Fruit fly (Drosophila melanogaster) whole organism, prepupa: ENCODE data around the gene CG15546.

ENCODE experiments used
- Blimp-1 ChIP-seq: fragments of 200-800 bp; sonication (Bioruptor generic); optimal IDR thresholded peaks from 3 replicates; lab custom pipeline; 2017; ENCODE audit warnings: missing biosample characterization, missing genetic modification characterization, mild to moderate bottlenecking, moderate library complexity, missing genetic modification reagents
- CG10631 ChIP-seq: fragments of 200-800 bp; sonication (Bioruptor generic); optimal IDR thresholded peaks from 2 replicates; lab custom pipeline; 2016; ENCODE audit warnings: missing biosample characterization, missing genetic modification characterization
- CG11902 ChIP-seq: fragments of 200-800 bp; sonication (Bioruptor generic); optimal IDR thresholded peaks from 3 replicates; lab custom pipeline; 2016; ENCODE audit warnings: missing biosample characterization, missing genetic modification characterization
- CG15336 ChIP-seq: fragments of 200-800 bp; sonication (Bioruptor generic); IDR thresholded peaks from 2 replicates; pipeline ENCODE4 v1.3.6; 2022; ENCODE audit warnings: missing biosample characterization, missing genetic modification characterization
- CG1621 ChIP-seq: fragments of 200-800 bp; sonication (Bioruptor generic); optimal IDR thresholded peaks from 3 replicates; lab custom pipeline; 2018; ENCODE audit warnings: missing biosample characterization, mild to moderate bottlenecking, missing genetic modification characterization
- CG16779 ChIP-seq: fragments of 200-800 bp; sonication (Bioruptor generic); optimal IDR thresholded peaks from 3 replicates; lab custom pipeline; 2017; ENCODE audit warnings: missing biosample characterization, mild to moderate bottlenecking, missing genetic modification characterization
- CG3032 ChIP-seq: fragments of 200-800 bp; optimal IDR thresholded peaks from 2 replicates; lab custom pipeline; 2019; ENCODE audit warnings: missing biosample characterization, mild to moderate bottlenecking, missing genetic modification characterization, moderate library complexity
- CG4318 ChIP-seq: fragments of 200-800 bp; sonication (Bioruptor generic); optimal IDR thresholded peaks from 3 replicates; lab custom pipeline; 2017; ENCODE audit warnings: missing biosample characterization, mild to moderate bottlenecking, missing genetic modification characterization
- CG6163 ChIP-seq: fragments of 200-800 bp; sonication (Bioruptor generic); IDR thresholded peaks from 3 replicates; pipeline ENCODE4 v1.3.6; 2022; ENCODE audit warnings: missing biosample characterization, missing genetic modification characterization
- CG6792 ChIP-seq: fragments of 200-800 bp; sonication (Bioruptor generic); optimal IDR thresholded peaks from 3 replicates; lab custom pipeline; 2016; ENCODE audit warnings: missing biosample characterization, missing genetic modification characterization
- CG6808 ChIP-seq: fragments of 200-800 bp; sonication (Bioruptor generic); optimal IDR thresholded peaks from 3 replicates; lab custom pipeline; 2017; ENCODE audit warnings: missing biosample characterization, missing genetic modification characterization, mild to moderate bottlenecking, moderate library complexity, missing genetic modification reagents
- CG6854 ChIP-seq: fragments of 200-800 bp; sonication (Bioruptor generic); optimal IDR thresholded peaks from 2 replicates; lab custom pipeline; 2017; ENCODE audit warnings: missing biosample characterization, mild to moderate bottlenecking, missing genetic modification characterization
- CG8119 ChIP-seq: fragments of 200-800 bp; sonication (Bioruptor generic); IDR thresholded peaks from 3 replicates; pipeline ENCODE4 v1.3.6; 2022; ENCODE audit warnings: missing biosample characterization, missing genetic modification characterization
- CG8319 ChIP-seq: fragments of 200-800 bp; sonication (Bioruptor generic); optimal IDR thresholded peaks from 3 replicates; lab custom pipeline; 2016; ENCODE audit warnings: missing biosample characterization, missing genetic modification characterization
- CG8632 ChIP-seq: fragments of 200-800 bp; sonication (Bioruptor generic); optimal IDR thresholded peaks from 3 replicates; lab custom pipeline; 2016; ENCODE audit warnings: missing biosample characterization, missing genetic modification characterization
- CG9139 ChIP-seq: fragments of 200-800 bp; sonication (Bioruptor generic); optimal IDR thresholded peaks from 3 replicates; lab custom pipeline; 2017; ENCODE audit warnings: missing biosample characterization, mild to moderate bottlenecking, missing genetic modification characterization
- Eip75B ChIP-seq: fragments of 200-800 bp; sonication (Bioruptor generic); optimal IDR thresholded peaks from 3 replicates; lab custom pipeline; 2016; ENCODE audit warnings: missing biosample characterization, missing genetic modification characterization
- Ets96B ChIP-seq: fragments of 200-800 bp; optimal IDR thresholded peaks from 2 replicates; lab custom pipeline; 2019; ENCODE audit warnings: missing biosample characterization, mild to moderate bottlenecking, missing genetic modification characterization, moderate library complexity
- Hr38 ChIP-seq: sonication (Bioruptor generic); optimal IDR thresholded peaks from 2 replicates; lab custom pipeline; 2016; ENCODE audit warnings: missing biosample characterization, missing genetic modification characterization
- Hr4 ChIP-seq: fragments of 200-800 bp; sonication (Bioruptor generic); optimal IDR thresholded peaks from 3 replicates; lab custom pipeline; 2016; ENCODE audit warnings: missing biosample characterization, missing genetic modification characterization
- Lpt ChIP-seq: fragments of 200-800 bp; sonication (Bioruptor generic); optimal IDR thresholded peaks from 3 replicates; lab custom pipeline; 2016; ENCODE audit warnings: missing biosample characterization, missing genetic modification characterization
- Met ChIP-seq: fragments of 200-800 bp; sonication (Bioruptor generic); optimal IDR thresholded peaks from 3 replicates; lab custom pipeline; 2016; ENCODE audit warnings: missing biosample characterization, missing genetic modification characterization
- Smox ChIP-seq: fragments of 200-800 bp; sonication (Bioruptor generic); optimal IDR thresholded peaks from 3 replicates; lab custom pipeline; 2016; ENCODE audit warnings: missing biosample characterization, missing genetic modification characterization
- Sox102F ChIP-seq: fragments of 200-800 bp; sonication (Bioruptor generic); optimal IDR thresholded peaks from 2 replicates; lab custom pipeline; 2016; ENCODE audit warnings: missing biosample characterization, mild to moderate bottlenecking, missing genetic modification characterization
- Sox14 ChIP-seq: fragments of 200-800 bp; sonication (Bioruptor generic); optimal IDR thresholded peaks from 3 replicates; lab custom pipeline; 2016; ENCODE audit warnings: missing biosample characterization, missing genetic modification characterization
- achi ChIP-seq: fragments of 200-800 bp; sonication (Bioruptor generic); optimal IDR thresholded peaks from 3 replicates; lab custom pipeline; 2016; ENCODE audit warnings: missing biosample characterization, missing genetic modification characterization
- acj6 ChIP-seq: fragments of 200-800 bp; sonication (Bioruptor generic); optimal IDR thresholded peaks from 3 replicates; lab custom pipeline; 2016; ENCODE audit warnings: missing biosample characterization, missing genetic modification characterization
- cyc ChIP-seq: fragments of 200-800 bp; sonication (Bioruptor generic); optimal IDR thresholded peaks from 3 replicates; lab custom pipeline; 2016; ENCODE audit warnings: missing biosample characterization, missing genetic modification characterization
- dsx ChIP-seq: fragments of 200-800 bp; optimal IDR thresholded peaks from 3 replicates; lab custom pipeline; 2019; ENCODE audit warnings: missing biosample characterization, mild to moderate bottlenecking, missing genetic modification characterization, moderate library complexity; ENCODE audit not compliant: poor library complexity, severe bottlenecking
- eg ChIP-seq: fragments of 200-800 bp; sonication (Bioruptor generic); IDR thresholded peaks from 3 replicates; pipeline ENCODE4 v1.3.6; 2022; ENCODE audit warnings: missing biosample characterization, missing genetic modification characterization
- esn ChIP-seq: fragments of 200-800 bp; sonication (Bioruptor generic); optimal IDR thresholded peaks from 2 replicates; lab custom pipeline; 2016; ENCODE audit warnings: missing biosample characterization, mild to moderate bottlenecking, missing genetic modification characterization, moderate library complexity
- fd59A ChIP-seq: fragments of 200-800 bp; sonication (Bioruptor generic); optimal IDR thresholded peaks from 2 replicates; lab custom pipeline; 2017; ENCODE audit warnings: missing biosample characterization, mild to moderate bottlenecking, missing genetic modification characterization, missing genetic modification reagents
- fkh ChIP-seq: fragments of 200-800 bp; sonication (Bioruptor generic); optimal IDR thresholded peaks from 3 replicates; lab custom pipeline; 2017; ENCODE audit warnings: missing biosample characterization, mild to moderate bottlenecking, missing genetic modification characterization, moderate library complexity
- lz ChIP-seq: fragments of 200-800 bp; sonication (Bioruptor generic); optimal IDR thresholded peaks from 3 replicates; lab custom pipeline; 2016; ENCODE audit warnings: missing biosample characterization, missing genetic modification characterization
- salr ChIP-seq, 2 experiments: fragments of 200-800 bp; sonication (Bioruptor generic); optimal IDR thresholded peaks; 3 replicates each; lab custom pipeline; 2016 to 2018; ENCODE audit warnings: missing biosample characterization in 2 of 2, missing genetic modification characterization in 2 of 2, mild to moderate bottlenecking in 1 of 2
- ss ChIP-seq, 2 experiments: fragments of 200-800 bp; sonication (Bioruptor generic); optimal IDR thresholded peaks; 2 replicates in 1 of 2; 3 replicates in 1 of 2; lab custom pipeline; 2017 to 2018; ENCODE audit warnings: mild to moderate bottlenecking in 2 of 2, missing biosample characterization in 2 of 2, missing genetic modification characterization in 2 of 2, moderate library complexity in 1 of 2
- svp ChIP-seq: fragments of 200-800 bp; sonication (Bioruptor generic); peaks from one replicate; lab custom pipeline; 2016; ENCODE audit warnings: missing biosample characterization, missing genetic modification characterization
- topi ChIP-seq: fragments of 200-800 bp; sonication (Bioruptor generic); optimal IDR thresholded peaks from 3 replicates; lab custom pipeline; 2016; ENCODE audit warnings: missing biosample characterization, missing genetic modification characterization
- vri ChIP-seq: fragments of 200-800 bp; sonication (Bioruptor generic); optimal IDR thresholded peaks from 3 replicates; lab custom pipeline; 2016; ENCODE audit warnings: missing biosample characterization, mild to moderate bottlenecking, missing genetic modification characterization

Gene CG15546

DNA sequence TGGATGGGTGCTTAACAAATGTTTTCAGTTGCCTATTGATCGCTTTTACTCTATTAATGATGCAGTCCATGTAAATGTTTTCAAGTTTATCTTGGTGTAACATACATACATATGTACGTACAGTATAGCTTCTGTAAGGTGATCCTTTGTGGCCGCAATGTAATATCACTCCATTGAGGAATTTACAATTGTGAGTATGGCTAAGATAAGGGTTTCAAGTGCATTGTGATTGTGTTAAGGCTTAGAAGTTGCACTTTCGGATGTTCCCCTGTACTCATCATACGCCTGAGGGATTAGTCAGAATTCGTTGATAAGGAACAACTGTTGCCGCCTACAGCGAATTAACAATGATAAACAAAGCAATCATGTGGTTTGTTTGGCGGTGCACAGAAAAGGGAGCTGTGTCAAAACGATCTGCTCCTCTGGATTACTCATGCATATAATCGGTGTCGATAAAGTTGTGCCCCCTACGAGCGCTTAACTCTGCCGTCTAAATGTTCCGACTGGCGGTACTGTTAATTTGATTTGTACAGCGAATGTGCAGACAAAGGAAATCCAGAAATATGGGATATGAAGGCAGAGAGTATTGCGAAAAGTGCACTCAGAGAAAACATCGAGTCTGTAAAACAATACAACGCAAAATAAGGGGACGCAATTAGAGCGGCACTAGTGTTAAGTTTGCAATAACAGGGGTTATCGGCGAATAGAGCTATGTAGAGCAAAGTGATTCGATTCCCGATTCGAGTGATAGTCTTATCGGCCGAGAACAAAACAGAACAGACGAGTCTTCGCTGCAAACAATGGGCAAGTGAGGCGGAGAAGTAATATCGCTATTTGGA is 11.9 kb upstream of the CG15546 start (continued):
- TF ChIP-seq dsx (GFP tag; lab: Kevin White, UChicago) (peak; percentile 53), Blimp-1 (GFP tag; lab: Kevin White, UChicago) (peak; percentile 55), CG1621 (tag; lab: Kevin White, UChicago) (peak; percentile 68), eg (GFP tag; lab: Robert Waterston, UW) (peak; percentile 88), Eip75B (GFP tag; lab: Kevin White, UChicago) (peak; percentile 79), CG9139 (GFP tag; lab: Kevin White, UChicago) (peak; percentile 23), CG6792 (peak; percentile 83), Smox (GFP tag; lab: Kevin White, UChicago) (peak; percentile 86), CG3032 (tag; lab: Kevin White, UChicago) (peak; percentile 73), ss (GFP tag; optimal IDR thresholded peaks at IDR 0.05; lab: Kevin White, UChicago) (peak in 1 of 2 experiments; percentile 71), CG8119 (peak; percentile 71), CG11902 (GFP tag; lab: Kevin White, UChicago) (peak; percentile 85), Met (GFP tag; lab: Kevin White, UChicago) (peak; percentile 91), Lpt (peak; percentile 68), Hr4 (GFP tag; lab: Kevin White, UChicago) (peak; percentile 85), fkh (GFP tag; lab: Kevin White, UChicago) (no peak), fd59A (GFP tag; lab: Kevin White, UChicago) (peak; percentile 52), CG10631 (GFP tag; lab: Kevin White, UChicago) (peak; percentile 79), Hr38 (GFP tag; lab: Kevin White, UChicago) (no peak), cyc (GFP tag; lab: Kevin White, UChicago) (peak; percentile 91), CG15336 (GFP tag; lab: Robert Waterston, UW) (peak; percentile 51; the same call in 1 of the 2 replicates), svp (GFP tag; lab: Kevin White, UChicago) (peak; percentile 94), vri (GFP tag; lab: Kevin White, UChicago) (peak; percentile 75), Sox14 (GFP tag; lab: Kevin White, UChicago) (peak; percentile 91), CG8319 (peak; percentile 71), achi (peak; percentile 83), salr (GFP tag; optimal IDR thresholded peaks at IDR 0.05; lab: Kevin White, UChicago) (peak; percentile 33 to 73), CG4318 (GFP tag; lab: Kevin White, UChicago) (peak; percentile 60), esn (GFP tag; lab: Kevin White, UChicago) (peak; percentile 89), lz (GFP tag; lab: Kevin White, UChicago) (peak; percentile 89), Sox102F (peak; percentile 89), Ets96B (peak; percentile 75), CG8632 (GFP tag; lab: Kevin White, UChicago) (peak; percentile 74), CG6163 (GFP tag; lab: Robert Waterston, UW) (peak; percentile 90), acj6 (GFP tag; lab: Kevin White, UChicago) (peak; percentile 89), CG16779 (tag; lab: Kevin White, UChicago) (peak; percentile 57)
- TF ChIP-seq, all 60 proteins: peak for 57

DNA sequence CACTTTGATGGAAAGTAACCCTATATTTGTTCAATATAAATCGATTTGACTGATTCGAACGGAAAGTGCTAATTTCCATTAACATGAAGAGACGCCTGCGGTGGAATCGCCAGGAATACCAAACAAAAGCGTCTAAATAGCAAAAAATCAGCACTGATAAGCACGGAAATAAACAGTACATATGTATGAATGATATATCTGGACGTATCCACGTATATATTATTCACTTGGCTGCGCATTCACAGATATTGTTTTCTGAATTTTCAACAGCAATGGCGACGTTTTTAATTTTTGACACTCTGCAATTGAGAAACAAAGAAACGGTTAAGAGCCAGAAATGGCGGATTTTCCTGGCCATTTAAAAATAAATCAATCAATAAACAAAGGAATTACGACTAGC is 11.3 kb upstream of the CG15546 start:
- TF ChIP-seq CG8632 (GFP tag; lab: Kevin White, UChicago) (no peak), topi (GFP tag; lab: Kevin White, UChicago) (no peak), CG4318 (GFP tag; lab: Kevin White, UChicago) (no peak), CG6808 (no peak), CG6854 (no peak), CG16779 (tag; lab: Kevin White, UChicago) (no peak)
